Worm (Caenorhabditis elegans): ENCODE measurements around the gene M57.2.

ce11 chrIV:3564901-3565300, 37.7 kb downstream of the M57.2 start, which contains the start of gene sre-5:
- no peak for TF ChIP-seq aptf-2 (GFP tag; conservative IDR thresholded peaks at IDR 0.05)
- no peak for TF ChIP-seq B0035.1 (tag; optimal IDR thresholded peaks at IDR 0.05)
- no peak for TF ChIP-seq T07F8.4 (tag; optimal IDR thresholded peaks at IDR 0.05)
